Worm (Caenorhabditis elegans): ENCODE results near the gene lron-7.

Gene lron-7

DNA sequence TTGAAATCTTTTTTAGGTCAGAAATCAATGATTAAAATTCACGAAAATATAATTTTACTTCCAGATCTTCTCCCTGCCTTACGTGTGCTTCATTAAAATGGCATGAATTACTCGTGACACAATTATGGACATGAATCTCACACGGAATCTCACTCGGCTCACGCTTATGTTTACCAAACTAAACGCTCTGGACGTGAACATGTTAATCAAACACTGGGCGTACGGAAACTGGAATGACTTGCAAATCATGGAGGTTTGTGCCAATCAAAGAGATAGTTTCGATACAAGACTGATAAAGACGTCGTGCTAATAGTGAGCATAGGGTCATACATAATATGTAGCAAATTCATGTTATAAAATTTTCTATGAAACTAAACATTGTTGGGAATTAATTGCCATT, 22.6 kb downstream of the lron-7 start:
- TF ChIP-seq pqm-1 (tag; optimal IDR thresholded peaks at IDR 0.05) (peak; percentile 4), elt-2 (tag; optimal IDR thresholded peaks at IDR 0.05) (peak; percentile 54), aly-2 (tag; optimal IDR thresholded peaks at IDR 0.05) (no peak)

DNA sequence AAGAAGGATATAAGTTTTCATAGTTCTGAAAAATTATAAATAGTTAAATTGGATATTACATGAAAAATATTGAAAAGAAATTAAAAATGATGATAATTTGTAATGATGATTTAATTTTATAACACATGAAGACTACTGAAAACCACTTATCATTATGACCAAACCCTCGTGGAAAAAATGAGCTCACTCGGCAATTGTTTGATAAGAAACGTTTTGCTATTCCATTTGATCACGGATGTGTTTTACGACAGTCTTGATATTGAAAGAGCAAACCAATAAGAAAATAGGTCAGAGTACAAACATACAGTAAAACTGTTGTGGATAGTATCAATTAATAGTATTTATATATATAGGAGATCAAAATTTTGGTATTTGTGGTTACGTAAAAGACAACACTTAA, 23.4 kb downstream of the lron-7 start, which contains the start of gene spp-3:
Gene spp-3, minus strand, starts transcription at position 25 of the 400 bp plus-strand sequence.
- TF ChIP-seq pha-4 (tag; optimal IDR thresholded peaks at IDR 0.05) (peak; percentile 38), egl-27 (tag; optimal IDR thresholded peaks at IDR 0.05) (no peak), fkh-2 (tag; optimal IDR thresholded peaks at IDR 0.05) (no peak), ama-1 (optimal IDR thresholded peaks at IDR 0.05) (no peak), unc-39 (tag; optimal IDR thresholded peaks at IDR 0.05) (no peak), skn-1 (tag; optimal IDR thresholded peaks at IDR 0.05) (peak; percentile 88), nhr-77 (tag; optimal IDR thresholded peaks at IDR 0.05) (no peak), lsy-12 (tag; optimal IDR thresholded peaks at IDR 0.05) (no peak), nhr-67 (tag; optimal IDR thresholded peaks at IDR 0.05) (no peak), R02D3.7 (tag; optimal IDR thresholded peaks at IDR 0.05) (no peak), ztf-11 (tag; optimal IDR thresholded peaks at IDR 0.05) (no peak), jun-1 (tag; optimal IDR thresholded peaks at IDR 0.05) (peak; percentile 57), nhr-23 (tag; optimal IDR thresholded peaks at IDR 0.05) (no peak), unc-62 (GFP tag; optimal IDR thresholded peaks at IDR 0.05) (no peak), hmg-11 (tag; optimal IDR thresholded peaks at IDR 0.05) (no peak), elt-2 (tag; optimal IDR thresholded peaks at IDR 0.05) (peak; percentile 96), ceh-9 (tag; optimal IDR thresholded peaks at IDR 0.05) (no peak), snpc-4 (tag; optimal IDR thresholded peaks at IDR 0.05) (no peak), ceh-82 (tag; optimal IDR thresholded peaks at IDR 0.05) (no peak), nhr-237 (tag; optimal IDR thresholded peaks at IDR 0.05) (no peak), ZK546.5 (tag; optimal IDR thresholded peaks at IDR 0.05) (no peak), lin-39 (tag; optimal IDR thresholded peaks at IDR 0.05) (no peak), nfya-1 (tag; optimal IDR thresholded peaks at IDR 0.05; ENCODE audit: insufficient read depth) (peak; percentile 48), elt-1 (tag; optimal IDR thresholded peaks at IDR 0.05) (no peak), pqm-1 (tag; optimal IDR thresholded peaks at IDR 0.05) (peak; percentile 93)

DNA sequence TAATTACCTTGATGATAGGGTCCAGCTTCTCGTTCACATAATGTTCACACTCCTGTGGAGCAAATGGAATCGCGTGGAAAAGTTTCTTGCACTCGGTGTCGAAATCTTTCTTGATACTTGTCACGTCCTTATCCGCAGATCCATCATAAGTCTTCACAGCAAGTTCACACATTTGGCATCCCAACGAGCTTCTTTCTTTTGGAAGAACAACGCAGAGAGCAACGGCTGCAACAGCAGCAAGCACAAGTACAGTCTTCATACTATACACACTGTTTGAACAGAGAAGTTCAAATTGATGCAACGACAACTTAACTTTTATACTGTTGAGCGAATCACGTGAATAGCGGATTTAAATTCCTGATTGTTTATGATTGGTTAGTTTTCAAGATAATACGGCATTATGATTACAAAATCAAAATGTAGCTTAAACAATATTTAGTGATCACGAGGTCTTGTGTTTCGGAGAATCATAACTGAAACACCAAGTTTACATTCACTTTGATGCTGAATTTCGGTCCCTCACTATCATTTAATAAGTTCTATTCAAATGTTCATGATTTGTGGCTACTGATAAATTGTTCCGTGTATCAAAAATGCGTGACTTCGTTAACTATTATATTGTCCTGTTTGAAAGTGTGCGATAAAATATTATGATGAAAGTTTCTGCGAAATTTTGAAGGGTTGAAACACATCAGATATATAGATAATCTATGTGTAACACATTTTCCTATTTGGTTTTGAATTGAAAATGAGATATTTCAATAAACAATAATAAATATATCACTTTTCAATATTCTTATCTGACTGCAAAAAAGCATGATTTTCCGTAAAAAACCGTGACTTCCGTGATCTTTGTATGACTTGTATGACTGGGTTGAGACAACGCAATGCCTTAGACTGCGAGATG, 24.8 kb downstream of the lron-7 start, which contains the start of the genes spp-2 and spp-6:
Gene spp-2, minus strand, starts transcription at position 334 of the 907 bp plus-strand sequence.
Gene spp-6, plus strand, starts transcription at position 857 of the 907 bp plus-strand sequence.
- TF ChIP-seq elt-2 (tag; optimal IDR thresholded peaks at IDR 0.05) (peak; percentile 90), pqm-1 (tag; optimal IDR thresholded peaks at IDR 0.05) (peak; percentile 85), snpc-4 (tag; optimal IDR thresholded peaks at IDR 0.05) (no peak), pha-4 (tag; optimal IDR thresholded peaks at IDR 0.05) (peak; percentile 29), nhr-43 (tag; optimal IDR thresholded peaks at IDR 0.05; ENCODE audit: poor library complexity, severe bottlenecking) (no peak), ZK546.5 (tag; optimal IDR thresholded peaks at IDR 0.05) (no peak), zag-1 (tag; optimal IDR thresholded peaks at IDR 0.05) (no peak), fos-1 (tag; optimal IDR thresholded peaks at IDR 0.05) (no peak), ama-1 (optimal IDR thresholded peaks at IDR 0.05) (peak; percentile 71)

DNA sequence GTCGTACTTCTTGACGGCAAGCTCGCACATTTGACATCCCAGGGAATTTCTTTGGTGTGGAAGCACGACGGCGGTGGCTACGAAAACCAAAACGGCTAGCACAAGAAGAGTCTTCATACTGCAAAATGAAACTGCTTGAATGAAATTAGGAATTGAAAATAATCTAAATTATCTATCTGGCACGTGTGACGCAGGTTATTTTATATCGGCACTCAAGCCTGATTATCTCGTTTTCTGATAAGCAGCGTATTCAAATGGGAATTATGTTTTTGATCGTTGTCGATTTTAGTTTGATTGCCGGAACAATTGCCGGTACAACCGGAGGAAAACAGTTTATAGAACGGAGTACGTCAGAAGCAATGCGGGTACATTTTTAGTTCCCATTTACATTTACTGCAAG, 26.7 kb downstream of the lron-7 start, which contains the start of gene spp-4:
Gene spp-4, minus strand, starts transcription at position 118 of the 400 bp plus-strand sequence.
- TF ChIP-seq elt-2 (tag; optimal IDR thresholded peaks at IDR 0.05) (peak; percentile 84), elt-1 (tag; optimal IDR thresholded peaks at IDR 0.05) (no peak)

ce11 chrX:7320115-7320711, 28.3 kb downstream of the lron-7 start, which contains the start of gene spp-5:
Gene spp-5 (minus strand): TSS chrX:7320354.
- TF ChIP-seq aly-2 (tag; optimal IDR thresholded peaks at IDR 0.05) (no peak), elt-2 (tag; optimal IDR thresholded peaks at IDR 0.05) (peak; percentile 95), pqm-1 (tag; optimal IDR thresholded peaks at IDR 0.05) (peak; percentile 97), lin-39 (tag; optimal IDR thresholded peaks at IDR 0.05) (no peak), mdl-1 (tag; optimal IDR thresholded peaks at IDR 0.05) (peak; percentile 14), jun-1 (tag; optimal IDR thresholded peaks at IDR 0.05) (peak; percentile 63), pha-4 (tag; optimal IDR thresholded peaks at IDR 0.05) (peak; percentile 78), ama-1 (optimal IDR thresholded peaks at IDR 0.05) (peak; percentile 41)
